Fruit fly (Drosophila melanogaster): ENCODE results near the gene mio.

The mio gene

DNA sequence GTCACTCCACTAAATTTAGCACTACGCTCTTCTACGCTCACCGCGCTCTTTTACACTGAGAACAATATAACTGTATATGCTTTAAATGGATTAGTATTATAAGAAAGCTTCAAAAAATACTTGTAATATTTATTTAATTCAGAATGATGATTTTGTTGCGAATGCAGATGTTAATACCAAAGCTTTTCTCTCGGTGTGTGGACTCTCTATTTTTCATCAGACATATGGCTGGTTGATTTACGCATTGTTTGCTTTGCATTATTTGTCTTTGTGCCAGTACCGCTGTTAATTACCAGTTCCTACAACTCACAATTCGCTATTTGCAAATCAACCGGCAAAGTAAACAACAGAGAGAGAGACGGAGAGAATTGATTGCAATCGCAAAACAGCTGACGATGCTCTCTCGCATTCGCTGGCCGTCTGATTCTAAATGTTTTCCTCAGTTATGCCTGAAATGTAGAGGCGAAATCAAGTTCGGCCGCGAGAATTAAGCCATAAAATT lies 4.6 kb downstream of the mio start:
- TF ChIP-seq ttk (optimal IDR thresholded peaks at IDR 0.05) (no peak), Sin3A (optimal IDR thresholded peaks at IDR 0.05) (no peak), psq (optimal IDR thresholded peaks at IDR 0.05) (no peak), Myc (optimal IDR thresholded peaks at IDR 0.05) (no peak), h (optimal IDR thresholded peaks at IDR 0.05) (no peak), insv (optimal IDR thresholded peaks at IDR 0.05) (no peak)

DNA sequence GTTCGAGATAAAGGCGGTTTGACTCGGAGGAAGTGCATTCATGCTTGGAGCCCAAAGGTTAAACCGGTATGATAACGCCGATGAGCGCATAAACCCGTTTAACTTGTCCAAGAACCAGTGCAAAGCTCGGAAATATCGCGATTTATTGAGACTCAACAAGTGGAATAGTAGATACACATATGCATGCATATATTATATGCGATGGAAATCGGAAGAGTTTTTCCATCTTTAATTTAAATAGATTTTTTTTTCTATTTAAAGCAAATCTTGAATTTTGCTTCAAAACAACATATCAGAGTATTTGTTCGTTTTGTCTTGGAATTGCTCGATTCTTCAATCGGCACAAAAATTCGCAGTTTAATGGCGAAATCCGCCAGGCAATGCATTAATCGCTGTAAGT lies 5.3 kb downstream of the mio start:
- TF ChIP-seq ttk (optimal IDR thresholded peaks at IDR 0.05) = no peak
- TF ChIP-seq psq (optimal IDR thresholded peaks at IDR 0.05) = no peak
- TF ChIP-seq Myc (optimal IDR thresholded peaks at IDR 0.05) = no peak
- TF ChIP-seq h (optimal IDR thresholded peaks at IDR 0.05) = no peak
- no peak for TF ChIP-seq Sin3A (optimal IDR thresholded peaks at IDR 0.05)
- no peak for TF ChIP-seq insv (optimal IDR thresholded peaks at IDR 0.05)

dm6 chr2L:2226259-2227121 lies 9.4 kb downstream of the mio start, which contains the start of the genes CG15387 and sau:
CG15387 (minus strand) TSS chr2L:2226294.
sau (plus strand) TSS chr2L:2226342.
- TF ChIP-seq Myc (optimal IDR thresholded peaks at IDR 0.05) (no peak), ttk (optimal IDR thresholded peaks at IDR 0.05) (no peak), h (optimal IDR thresholded peaks at IDR 0.05) (no peak), Sin3A (optimal IDR thresholded peaks at IDR 0.05) (no peak), insv (optimal IDR thresholded peaks at IDR 0.05) (no peak), psq (optimal IDR thresholded peaks at IDR 0.05) (no peak)

DNA sequence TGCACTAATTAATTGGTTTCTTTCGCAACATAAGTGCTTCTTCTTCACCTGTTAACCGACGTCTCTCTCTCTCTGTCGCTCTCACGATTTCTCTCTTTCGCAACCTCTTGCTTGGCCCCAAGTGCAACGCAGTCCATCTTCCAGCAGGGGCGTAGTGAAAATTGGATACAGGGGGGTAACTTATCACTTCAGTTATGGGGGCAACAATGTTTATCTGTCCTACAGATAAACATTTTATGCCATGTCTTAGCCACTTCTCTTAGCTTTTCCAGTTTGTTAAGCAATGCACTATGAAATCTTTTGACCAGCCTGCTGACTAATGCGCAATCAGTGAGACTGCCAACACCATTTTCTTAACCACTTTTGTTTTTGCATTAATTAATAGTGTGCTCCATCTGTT lies 10.2 kb downstream of the mio start:
- TF ChIP-seq psq (optimal IDR thresholded peaks at IDR 0.05) = no peak
- TF ChIP-seq insv (optimal IDR thresholded peaks at IDR 0.05) = no peak
- TF ChIP-seq h (optimal IDR thresholded peaks at IDR 0.05) = no peak
- no peak for TF ChIP-seq ttk (optimal IDR thresholded peaks at IDR 0.05)
- TF ChIP-seq Sin3A (optimal IDR thresholded peaks at IDR 0.05) = no peak
- no peak for TF ChIP-seq Myc (optimal IDR thresholded peaks at IDR 0.05)

DNA sequence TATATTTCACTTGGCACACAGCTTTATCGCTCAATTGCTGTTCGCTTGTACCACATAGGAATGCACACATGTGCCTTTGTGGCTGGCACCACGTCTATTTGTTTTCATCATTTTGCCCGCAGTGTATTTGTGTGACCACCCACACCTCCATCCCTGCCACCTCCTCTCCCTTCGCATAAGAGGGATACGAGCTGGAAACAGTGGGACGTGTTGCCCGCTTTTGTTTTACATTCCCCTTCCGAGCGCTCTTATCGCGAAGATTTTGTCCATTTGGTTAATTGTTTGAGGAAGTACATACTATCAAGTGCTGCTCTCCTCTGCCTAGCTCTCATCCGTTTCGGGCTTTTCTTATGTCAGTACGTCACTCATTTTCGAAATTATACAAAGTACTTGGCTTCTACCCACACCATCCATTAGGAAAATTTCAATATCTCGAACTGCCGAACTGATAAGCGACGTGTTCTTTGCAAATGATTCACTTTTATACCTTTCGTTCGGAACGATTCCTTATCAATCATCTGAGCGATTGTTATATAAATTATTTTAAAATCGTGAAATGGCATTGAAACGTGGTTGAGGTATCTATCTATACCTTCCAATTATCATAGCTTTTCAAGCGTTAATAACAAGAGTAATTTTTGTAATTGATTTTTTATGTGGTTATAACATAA lies 11.2 kb downstream of the mio start:
- TF ChIP-seq Myc (optimal IDR thresholded peaks at IDR 0.05) = no peak
- TF ChIP-seq insv (optimal IDR thresholded peaks at IDR 0.05) = no peak
- no peak for TF ChIP-seq ttk (optimal IDR thresholded peaks at IDR 0.05)
- TF ChIP-seq psq (optimal IDR thresholded peaks at IDR 0.05) = no peak
- TF ChIP-seq h (optimal IDR thresholded peaks at IDR 0.05) = no peak
- TF ChIP-seq Sin3A (optimal IDR thresholded peaks at IDR 0.05) = no peak

dm6 chr2L:2236722-2237121 lies 19.6 kb downstream of the mio start, which contains the start of gene Sec24CD:
Sec24CD (minus strand) TSS chr2L:2236844.
- TF ChIP-seq Myc (optimal IDR thresholded peaks at IDR 0.05) (no peak), insv (optimal IDR thresholded peaks at IDR 0.05) (no peak), h (optimal IDR thresholded peaks at IDR 0.05) (no peak), psq (optimal IDR thresholded peaks at IDR 0.05) (peak; percentile 28), ttk (optimal IDR thresholded peaks at IDR 0.05) (no peak)

- TF ChIP-seq h (optimal IDR thresholded peaks at IDR 0.05) (no peak), ttk (optimal IDR thresholded peaks at IDR 0.05) (no peak)
Measured at dm6 chr2L:2238151-2238550, 21.1 kb downstream of the mio start, which contains the start of gene Tengl3. Tengl3 (minus strand) TSS chr2L:2238251.

dm6 chr2L:2239284-2239683 lies 22.2 kb downstream of the mio start, which contains the start of gene Tengl2:
Tengl2 (minus strand) TSS chr2L:2239384.
- TF ChIP-seq psq (optimal IDR thresholded peaks at IDR 0.05) (no peak), ttk (optimal IDR thresholded peaks at IDR 0.05) (no peak), Sin3A (optimal IDR thresholded peaks at IDR 0.05) (no peak), insv (optimal IDR thresholded peaks at IDR 0.05) (no peak), Myc (optimal IDR thresholded peaks at IDR 0.05) (no peak), h (optimal IDR thresholded peaks at IDR 0.05) (no peak)

- no peak for TF ChIP-seq psq (optimal IDR thresholded peaks at IDR 0.05)
- no peak for TF ChIP-seq insv (optimal IDR thresholded peaks at IDR 0.05)
- no peak for TF ChIP-seq Myc (optimal IDR thresholded peaks at IDR 0.05)
- no peak for TF ChIP-seq h (optimal IDR thresholded peaks at IDR 0.05)
- no peak for TF ChIP-seq Sin3A (optimal IDR thresholded peaks at IDR 0.05)
- no peak for TF ChIP-seq ttk (optimal IDR thresholded peaks at IDR 0.05)
Measured at dm6 chr2L:2240493-2240892, 23.4 kb downstream of the mio start, which contains the start of gene Tengl1. Tengl1 (minus strand) TSS chr2L:2240593.

- TF ChIP-seq Sin3A (optimal IDR thresholded peaks at IDR 0.05) = no peak
- TF ChIP-seq h (optimal IDR thresholded peaks at IDR 0.05) = no peak
- TF ChIP-seq ttk (optimal IDR thresholded peaks at IDR 0.05) = no peak
- TF ChIP-seq insv (optimal IDR thresholded peaks at IDR 0.05) = no peak
- no peak for TF ChIP-seq Myc (optimal IDR thresholded peaks at IDR 0.05)
- no peak for TF ChIP-seq psq (optimal IDR thresholded peaks at IDR 0.05)
Measured at dm6 chr2L:2242139-2242538, 25.0 kb downstream of the mio start, which contains the start of gene CG4267. CG4267 (plus strand) TSS chr2L:2242378.

DNA sequence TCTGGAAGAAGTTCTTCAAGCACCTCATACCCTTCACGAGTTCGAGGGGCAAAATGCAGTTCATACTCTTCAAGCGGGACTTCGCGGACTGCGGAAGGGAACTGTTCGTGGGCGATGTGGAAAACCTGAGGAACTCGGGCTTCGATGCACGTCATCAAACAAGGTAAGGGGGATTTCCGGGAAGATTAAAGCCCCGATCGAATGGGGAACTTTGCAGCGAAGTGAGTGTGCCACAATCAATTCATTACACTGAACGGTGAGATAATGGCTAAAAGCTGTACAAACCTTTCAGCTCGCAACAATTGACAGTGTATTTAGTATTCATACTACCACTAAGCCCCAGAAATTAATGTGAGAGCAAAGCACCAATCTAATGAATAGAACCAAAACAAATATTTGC lies 25.7 kb downstream of the mio start:
- TF ChIP-seq ttk (optimal IDR thresholded peaks at IDR 0.05) (no peak), Sin3A (optimal IDR thresholded peaks at IDR 0.05) (no peak)

DNA sequence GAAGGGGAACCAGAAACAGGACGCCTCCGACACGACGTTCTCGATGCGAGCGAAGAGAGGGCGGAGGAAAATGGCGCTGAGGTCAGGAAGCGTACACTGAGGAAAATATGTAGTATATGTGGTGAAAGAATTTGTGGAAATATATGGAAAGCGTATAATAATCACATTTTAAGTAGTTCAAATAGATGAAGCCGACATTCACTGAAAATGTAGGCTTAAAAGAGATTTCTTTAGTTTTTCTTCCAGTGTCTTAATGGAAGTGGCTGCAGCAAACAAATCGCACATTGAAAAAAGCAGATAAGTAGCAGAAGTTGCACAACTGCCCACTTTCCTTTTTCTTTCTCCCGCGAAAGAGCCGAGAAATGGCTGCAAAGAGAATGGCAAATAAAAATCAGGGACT lies 32.5 kb downstream of the mio start:
- TF ChIP-seq psq (optimal IDR thresholded peaks at IDR 0.05) (no peak), Myc (optimal IDR thresholded peaks at IDR 0.05) (no peak)
